Worm (Caenorhabditis elegans) whole organism, L1 larva: ENCODE measurements around the gene igcm-1.

Source experiments
- C34B4.2 ChIP-seq: sonication (generic microtip); optimal IDR thresholded peaks from 2 replicates; lab custom pipeline; 2017; ENCODE audit warnings: mild to moderate bottlenecking, missing genetic modification characterization, missing compliant biosample characterization
- F16B12.6 ChIP-seq: fragments of 150-350 bp; optimal IDR thresholded peaks from 2 replicates; lab custom pipeline; 2014; ENCODE audit warnings: missing biosample characterization, missing genetic modification characterization
- aha-1 ChIP-seq: fragments of 150-350 bp; optimal IDR thresholded peaks from 2 replicates; lab custom pipeline; 2014; ENCODE audit warnings: missing biosample characterization, missing genetic modification characterization
- blmp-1 ChIP-seq: fragments of 150-350 bp; optimal IDR thresholded peaks from 2 replicates; lab custom pipeline; 2014; ENCODE audit warnings: missing biosample characterization, missing genetic modification characterization
- ceh-63 ChIP-seq: fragments of 200-800 bp; sonication (Bioruptor generic); optimal IDR thresholded peaks from 2 replicates; lab custom pipeline; 2018; ENCODE audit warnings: mild to moderate bottlenecking, missing genetic modification characterization, missing compliant biosample characterization
- ceh-8 ChIP-seq: fragments of 200-800 bp; sonication (Bioruptor generic); optimal IDR thresholded peaks from 2 replicates; lab custom pipeline; 2018; ENCODE audit warnings: mild to moderate bottlenecking, missing genetic modification characterization, moderate library complexity, missing compliant biosample characterization
- ceh-82 ChIP-seq, 3 experiments: fragments of 150-350 bp in 1 of 3; sonication (generic microtip) in 2 of 3; optimal IDR thresholded peaks; 2 replicates each; lab custom pipeline; 2014 to 2017; ENCODE audit warnings: missing biosample characterization in 3 of 3, missing genetic modification characterization in 3 of 3
- ces-1 ChIP-seq: fragments of 150-350 bp; optimal IDR thresholded peaks from 2 replicates; lab custom pipeline; 2014; ENCODE audit warnings: missing biosample characterization, missing genetic modification reagents, missing genetic modification characterization
- efl-1 ChIP-seq, 4 experiments: fragments of 150-350 bp; optimal IDR thresholded peaks in 3 of 4; peaks in 1 of 4; 1 replicate in 1 of 4; 2 replicates in 3 of 4; lab custom pipeline; 2014; ENCODE audit warnings: missing biosample characterization in 2 of 4, missing genetic modification characterization in 2 of 4, missing genetic modification reagents in 2 of 4
- efl-3 ChIP-seq: fragments of 200-800 bp; sonication (Bioruptor generic); optimal IDR thresholded peaks from 2 replicates; lab custom pipeline; 2018; ENCODE audit warnings: mild to moderate bottlenecking, missing genetic modification characterization, missing compliant biosample characterization
- elt-2 ChIP-seq: sonication (generic microtip); optimal IDR thresholded peaks from 2 replicates; lab custom pipeline; 2016; ENCODE audit warnings: missing genetic modification characterization, mild to moderate bottlenecking, inconsistent platforms, missing compliant biosample characterization, missing genetic modification reagents
- elt-3 ChIP-seq, 6 experiments: fragments of 150-350 bp in 1 of 6; sonication (generic microtip); optimal IDR thresholded peaks; 2 replicates each; lab custom pipeline; 2017 to 2018; ENCODE audit warnings: missing biosample characterization in 6 of 6, missing genetic modification characterization in 6 of 6, inconsistent platforms in 1 of 6
- fkh-10 ChIP-seq: sonication (generic microtip); optimal IDR thresholded peaks from 2 replicates; lab custom pipeline; 2017; ENCODE audit warnings: missing biosample characterization, missing genetic modification reagents, missing genetic modification characterization
- fkh-8 ChIP-seq: sonication (generic microtip); optimal IDR thresholded peaks from 2 replicates; lab custom pipeline; 2016; ENCODE audit warnings: mild to moderate bottlenecking, missing genetic modification characterization, missing compliant biosample characterization
- fos-1 ChIP-seq: fragments of 150-350 bp; optimal IDR thresholded peaks from 2 replicates; lab custom pipeline; 2014; ENCODE audit warnings: missing biosample characterization, missing genetic modification characterization
- grh-1 ChIP-seq: fragments of 200-800 bp; sonication (Bioruptor generic); IDR thresholded peaks from 2 replicates; pipeline ENCODE4 v1.3.6; 2022; ENCODE audit warnings: missing genetic modification reagents, missing genetic modification characterization, missing compliant biosample characterization
- hlh-17 ChIP-seq: fragments of 200-800 bp; sonication (Bioruptor generic); optimal IDR thresholded peaks from 2 replicates; lab custom pipeline; 2018; ENCODE audit warnings: missing genetic modification characterization, mild to moderate bottlenecking, missing compliant biosample characterization, moderate library complexity, borderline replicate concordance
- irx-1 ChIP-seq: sonication (generic microtip); optimal IDR thresholded peaks from 2 replicates; lab custom pipeline; 2016; ENCODE audit warnings: missing genetic modification characterization, missing compliant biosample characterization
- isw-1 ChIP-seq: fragments of 200-800 bp; sonication (Bioruptor generic); IDR thresholded peaks from 2 replicates; pipeline ENCODE4 v1.3.6; 2022; ENCODE audit warnings: missing genetic modification characterization, missing compliant biosample characterization
- lin-14 ChIP-seq: fragments of 200-800 bp; sonication (Bioruptor generic); optimal IDR thresholded peaks from 2 replicates; lab custom pipeline; 2018; ENCODE audit warnings: mild to moderate bottlenecking, missing genetic modification characterization, moderate library complexity, missing compliant biosample characterization
- lin-15B ChIP-seq: fragments of 150-350 bp; sonication (generic microtip); optimal IDR thresholded peaks from 3 replicates; lab custom pipeline; 2014; ENCODE audit warnings: missing biosample characterization, missing genetic modification characterization
- lin-35 ChIP-seq, 2 experiments: fragments of 150-350 bp; optimal IDR thresholded peaks; 2 replicates each; lab custom pipeline; 2014; ENCODE audit warnings: missing biosample characterization in 2 of 2, missing genetic modification characterization in 2 of 2, missing genetic modification reagents in 2 of 2
- lin-39 ChIP-seq: fragments of 150-350 bp; optimal IDR thresholded peaks from 2 replicates; lab custom pipeline; 2014; ENCODE audit warnings: missing biosample characterization, missing genetic modification reagents, missing genetic modification characterization
- mab-9 ChIP-seq: fragments of 200-800 bp; sonication (Bioruptor generic); IDR thresholded peaks from 2 replicates; pipeline ENCODE4 v1.3.6; 2022; ENCODE audit warnings: missing genetic modification reagents, missing genetic modification characterization, missing compliant biosample characterization
- mef-2 ChIP-seq: fragments of 150-350 bp; optimal IDR thresholded peaks from 2 replicates; lab custom pipeline; 2014; ENCODE audit warnings: missing biosample characterization, missing genetic modification characterization
- mep-1 ChIP-seq: fragments of 150-350 bp; optimal IDR thresholded peaks from 2 replicates; lab custom pipeline; 2014; ENCODE audit warnings: missing biosample characterization, missing genetic modification characterization
- nhr-11 ChIP-seq: fragments of 150-350 bp; optimal IDR thresholded peaks from 2 replicates; lab custom pipeline; 2014; ENCODE audit warnings: missing biosample characterization, missing genetic modification characterization
- nhr-19 ChIP-seq: fragments of 200-800 bp; sonication (Bioruptor generic); conservative IDR thresholded peaks from 2 replicates; pipeline ENCODE4 v1.3.6; 2022; ENCODE audit warnings: missing genetic modification characterization, missing compliant biosample characterization
- nhr-20 ChIP-seq: sonication (generic microtip); optimal IDR thresholded peaks from 2 replicates; lab custom pipeline; 2016; ENCODE audit warnings: mild to moderate bottlenecking, missing genetic modification characterization, missing compliant biosample characterization
- nhr-237 ChIP-seq: fragments of 150-350 bp; optimal IDR thresholded peaks from 2 replicates; lab custom pipeline; 2014; ENCODE audit warnings: missing biosample characterization, missing genetic modification characterization
- nhr-28 ChIP-seq: fragments of 150-350 bp; optimal IDR thresholded peaks from 2 replicates; lab custom pipeline; 2014; ENCODE audit warnings: missing biosample characterization, missing genetic modification characterization
- nhr-47 ChIP-seq: sonication (generic microtip); optimal IDR thresholded peaks from 2 replicates; lab custom pipeline; 2016; ENCODE audit warnings: mild to moderate bottlenecking, missing genetic modification characterization, moderate library complexity, missing compliant biosample characterization
- nhr-71 ChIP-seq: sonication (generic microtip); optimal IDR thresholded peaks from 2 replicates; lab custom pipeline; 2016; ENCODE audit warnings: mild to moderate bottlenecking, missing genetic modification characterization, moderate library complexity, missing compliant biosample characterization
- nhr-77 ChIP-seq: fragments of 150-350 bp; optimal IDR thresholded peaks from 2 replicates; lab custom pipeline; 2014; ENCODE audit warnings: missing biosample characterization, missing genetic modification characterization
- nhr-84 ChIP-seq: sonication (generic microtip); optimal IDR thresholded peaks from 2 replicates; lab custom pipeline; 2017; ENCODE audit warnings: missing biosample characterization, missing genetic modification characterization
- nhr-85 ChIP-seq: sonication (generic microtip); peaks from one replicate; lab custom pipeline; 2016; ENCODE audit warnings: missing genetic modification characterization, inconsistent platforms, missing compliant biosample characterization
- pag-3 ChIP-seq: sonication (generic microtip); optimal IDR thresholded peaks from 2 replicates; lab custom pipeline; 2017; ENCODE audit warnings: missing genetic modification characterization, mild to moderate bottlenecking, missing compliant biosample characterization, antibody characterized with exemption, borderline replicate concordance; ENCODE audit not compliant: insufficient read depth
- pqm-1 ChIP-seq: sonication (generic microtip); optimal IDR thresholded peaks from 3 replicates; lab custom pipeline; 2017; ENCODE audit warnings: missing biosample characterization, missing genetic modification characterization
- rnt-1 ChIP-seq: sonication (generic microtip); optimal IDR thresholded peaks from 2 replicates; lab custom pipeline; 2016; ENCODE audit warnings: mild to moderate bottlenecking, missing genetic modification characterization, moderate library complexity, missing compliant biosample characterization
- skn-1 ChIP-seq: fragments of 150-350 bp; optimal IDR thresholded peaks from 2 replicates; lab custom pipeline; 2014; ENCODE audit warnings: missing biosample characterization, missing genetic modification characterization
- snpc-4 ChIP-seq: fragments of 150-350 bp; optimal IDR thresholded peaks from 2 replicates; lab custom pipeline; 2014; ENCODE audit warnings: missing biosample characterization, missing genetic modification characterization
- snu-23 ChIP-seq: sonication (generic microtip); optimal IDR thresholded peaks from 2 replicates; lab custom pipeline; 2016; ENCODE audit warnings: missing genetic modification characterization, missing compliant biosample characterization
- swsn-7 ChIP-seq: sonication (generic microtip); optimal IDR thresholded peaks from 2 replicates; lab custom pipeline; 2016; ENCODE audit warnings: missing genetic modification characterization, missing compliant biosample characterization
- tbx-2 ChIP-seq: sonication (generic microtip); optimal IDR thresholded peaks from 2 replicates; lab custom pipeline; 2016; ENCODE audit warnings: missing genetic modification characterization, missing compliant biosample characterization
- unc-130 ChIP-seq: fragments of 150-350 bp; optimal IDR thresholded peaks from 2 replicates; lab custom pipeline; 2017; ENCODE audit warnings: missing biosample characterization, missing genetic modification characterization, inconsistent platforms
- unc-86 ChIP-seq: sonication (generic microtip); optimal IDR thresholded peaks from 2 replicates; lab custom pipeline; 2016; ENCODE audit warnings: missing genetic modification characterization, missing compliant biosample characterization
- unc-98 ChIP-seq: fragments of 200-800 bp; sonication (Bioruptor generic); IDR thresholded peaks from 2 replicates; pipeline ENCODE4 v1.3.6; 2022; ENCODE audit warnings: missing genetic modification characterization, missing compliant biosample characterization
- vab-15 ChIP-seq: sonication (generic microtip); optimal IDR thresholded peaks from 2 replicates; lab custom pipeline; 2017; ENCODE audit warnings: missing genotype, mild to moderate bottlenecking, missing genetic modification characterization, missing compliant biosample characterization
- xbp-1 ChIP-seq: sonication (generic microtip); optimal IDR thresholded peaks from 2 replicates; lab custom pipeline; 2016; ENCODE audit warnings: missing genetic modification characterization, missing compliant biosample characterization
- zag-1 ChIP-seq: fragments of 150-350 bp; optimal IDR thresholded peaks from 2 replicates; lab custom pipeline; 2014; ENCODE audit warnings: missing biosample characterization, missing genetic modification characterization
- zip-4 ChIP-seq: fragments of 200-800 bp; sonication (Bioruptor generic); optimal IDR thresholded peaks from 2 replicates; lab custom pipeline; 2018; ENCODE audit warnings: mild to moderate bottlenecking, missing genetic modification characterization, moderate library complexity, missing compliant biosample characterization
- ztf-4 ChIP-seq: fragments of 150-350 bp; optimal IDR thresholded peaks from 2 replicates; lab custom pipeline; 2014; ENCODE audit warnings: missing biosample characterization, missing genetic modification characterization

The igcm-1 gene

DNA sequence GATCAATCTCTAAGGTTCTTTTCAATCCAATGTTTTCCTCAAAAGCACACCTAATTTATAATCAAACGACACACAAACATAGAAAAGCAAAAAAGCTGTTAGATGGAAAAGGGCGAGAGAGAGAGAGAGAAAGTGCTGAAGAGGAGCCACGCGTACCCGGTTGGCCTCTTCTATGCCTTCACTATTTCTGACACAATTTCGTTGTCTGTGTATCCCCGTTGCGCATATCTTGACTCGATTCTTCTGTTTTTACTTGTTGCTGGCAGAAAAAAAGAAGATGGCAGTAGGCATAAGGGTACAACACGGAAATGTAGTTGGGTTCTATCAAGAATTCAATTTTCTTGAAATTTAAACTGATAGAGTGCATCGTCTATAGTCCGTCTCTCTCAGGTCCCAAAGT is 23.8 kb downstream of the igcm-1 start (continued):
- TF ChIP-seq pag-3 (tag; lab: Kevin White, UChicago): peak; percentile 82
- TF ChIP-seq fkh-8 (tag; lab: Kevin White, UChicago): peak; percentile 76
- TF ChIP-seq ztf-4: no peak
- TF ChIP-seq swsn-7 (tag; lab: Kevin White, UChicago): peak; percentile 72
- TF ChIP-seq vab-15: no peak
- no peak for TF ChIP-seq aha-1 (tag; lab: Kevin White, UChicago)
- TF ChIP-seq snpc-4 (tag; lab: Kevin White, UChicago): no peak
- TF ChIP-seq xbp-1 (tag; lab: Kevin White, UChicago): peak; percentile 25
- TF ChIP-seq pqm-1 (tag; lab: Kevin White, UChicago): no peak
- TF ChIP-seq nhr-20 (tag; lab: Kevin White, UChicago): peak; percentile 67
- TF ChIP-seq ceh-82 (tag; optimal IDR thresholded peaks at IDR 0.05; lab: Kevin White, UChicago): peak; percentile 26 to 50 (median 41)
- TF ChIP-seq ceh-8 (GFP tag; lab: Kevin White, UChicago): peak; percentile 59
- peak; percentile 83 for TF ChIP-seq skn-1
- TF ChIP-seq lin-15B (tag; lab: Kevin White, UChicago): no peak
- no peak for TF ChIP-seq ceh-63 (GFP tag; lab: Kevin White, UChicago)
- TF ChIP-seq nhr-28: no peak
- TF ChIP-seq unc-98: no peak
- peak; percentile 77 for TF ChIP-seq tbx-2 (tag; lab: Kevin White, UChicago)
- TF ChIP-seq nhr-84 (tag; lab: Kevin White, UChicago): no peak
- TF ChIP-seq unc-86: peak; percentile 56
- TF ChIP-seq nhr-47 (tag; lab: Kevin White, UChicago): peak; percentile 78
- TF ChIP-seq lin-14: peak; percentile 93
- peak; percentile 25 for TF ChIP-seq zag-1 (tag; lab: Kevin White, UChicago)
- TF ChIP-seq nhr-237: peak; percentile 45
- peak; percentile 50 for TF ChIP-seq irx-1 (tag; lab: Kevin White, UChicago)
- no peak for TF ChIP-seq unc-130 (tag; lab: Kevin White, UChicago)
- TF ChIP-seq mab-9: no peak
- TF ChIP-seq efl-3: no peak
- TF ChIP-seq nhr-11: peak; percentile 40

DNA sequence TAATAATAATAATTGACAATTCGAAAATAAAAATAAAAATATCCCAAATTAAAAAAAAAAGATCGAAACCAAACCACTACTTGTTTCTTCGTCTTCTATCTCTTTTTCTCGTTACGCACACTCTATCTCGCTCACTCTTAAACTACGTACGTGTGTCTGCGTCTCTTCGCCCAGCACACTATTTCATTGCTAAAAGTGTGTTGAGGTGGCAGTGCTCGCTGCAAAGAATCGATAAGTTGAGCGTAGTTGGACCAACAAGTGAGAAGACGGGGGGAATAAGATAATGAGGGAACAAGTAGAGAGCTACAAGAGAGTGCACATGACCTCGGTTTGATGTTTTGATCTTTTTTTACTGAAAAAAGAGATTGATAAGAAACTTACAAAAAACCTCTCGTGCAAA is 25.4 kb downstream of the igcm-1 start:
- peak; percentile 64 for TF ChIP-seq tbx-2 (tag; lab: Kevin White, UChicago)
- TF ChIP-seq C34B4.2 (tag; lab: Kevin White, UChicago): no peak
- TF ChIP-seq efl-1 (optimal IDR thresholded peaks at IDR 0.05; lab: Kevin White, UChicago): peak; percentile 39 to 47
- no peak for TF ChIP-seq efl-1 (GFP tag; optimal IDR thresholded peaks at IDR 0.05 in 1 of 2; lab: Kevin White, UChicago)
- TF ChIP-seq isw-1 (GFP tag; lab: Robert Waterston, UW): peak; percentile 23; the same call in 1 of the 2 replicates
- TF ChIP-seq xbp-1 (tag; lab: Kevin White, UChicago): peak; percentile 58
- no peak for TF ChIP-seq hlh-17 (GFP tag; lab: Kevin White, UChicago)
- TF ChIP-seq mef-2: no peak
- TF ChIP-seq grh-1 (GFP tag; lab: Robert Waterston, UW): no peak
- no peak for TF ChIP-seq blmp-1 (tag; lab: Kevin White, UChicago)
- no peak for TF ChIP-seq ztf-4
- TF ChIP-seq F16B12.6 (tag; lab: Kevin White, UChicago): no peak
- peak; percentile 65 for TF ChIP-seq snu-23 (GFP tag; lab: Kevin White, UChicago)
- TF ChIP-seq ces-1 (GFP tag; lab: Kevin White, UChicago): no peak
- no peak for TF ChIP-seq vab-15
- peak; percentile 28; the same call in 1 of the 2 replicates for TF ChIP-seq nhr-19 (GFP tag; lab: Robert Waterston, UW)
- peak; percentile 75 for TF ChIP-seq nhr-71 (tag; lab: Kevin White, UChicago)
- no peak for TF ChIP-seq nhr-77 (tag; lab: Kevin White, UChicago)
- TF ChIP-seq ceh-82 (tag; optimal IDR thresholded peaks at IDR 0.05; lab: Kevin White, UChicago): peak in 2 of 3 experiments; percentile 56 to 57
- peak; percentile 57 for TF ChIP-seq rnt-1 (tag; lab: Kevin White, UChicago)
- TF ChIP-seq fos-1: peak; percentile 43
- TF ChIP-seq nhr-85 (tag; lab: Kevin White, UChicago): peak; percentile 47
- TF ChIP-seq zip-4: no peak
- TF ChIP-seq elt-2: peak; percentile 41
- no peak for TF ChIP-seq elt-3 (tag; optimal IDR thresholded peaks at IDR 0.05; lab: Kevin White, UChicago)
- TF ChIP-seq nhr-28: no peak
- peak; percentile 17 for TF ChIP-seq fkh-10 (GFP tag; lab: Kevin White, UChicago)
- TF ChIP-seq lin-35 (GFP tag; optimal IDR thresholded peaks at IDR 0.05; lab: Kevin White, UChicago): peak; percentile 14 to 19
- TF ChIP-seq mep-1: peak; percentile 21
- no peak for TF ChIP-seq efl-3
- TF ChIP-seq lin-39 (tag; lab: Kevin White, UChicago): no peak
- peak; percentile 74 for TF ChIP-seq unc-86
